Fruit fly (Drosophila melanogaster) whole organism, wandering third instar larva: Measurements from ENCODE around the gene Prp5.

Experiments
- CG32264 ChIP-seq: fragments of 200-800 bp; sonication (Bioruptor generic); optimal IDR thresholded peaks from 2 replicates; lab custom pipeline; 2016; ENCODE audit warnings: missing biosample characterization, missing genetic modification characterization
- CG9705 ChIP-seq: fragments of 200-800 bp; sonication (Bioruptor generic); optimal IDR thresholded peaks from 2 replicates; lab custom pipeline; 2018; ENCODE audit warnings: missing biosample characterization, mild to moderate bottlenecking, missing genetic modification characterization
- CrebA ChIP-seq: fragments of 200-800 bp; sonication (Bioruptor generic); optimal IDR thresholded peaks from 2 replicates; lab custom pipeline; 2016; ENCODE audit warnings: missing biosample characterization, mild to moderate bottlenecking, missing genetic modification characterization, borderline replicate concordance
- Dfd ChIP-seq: fragments of >200 bp; optimal IDR thresholded peaks from 2 replicates; lab custom pipeline; 2017; ENCODE audit warnings: missing biosample characterization, missing genetic modification characterization
- Dif ChIP-seq: fragments of 200-275, 200-300 bp; sonication (Bioruptor generic); optimal IDR thresholded peaks from 2 replicates; lab custom pipeline; 2018; ENCODE audit warnings: missing biosample characterization, missing genetic modification characterization; ENCODE audit not compliant: partially characterized antibody
- GATAd ChIP-seq: sonication (Bioruptor generic); optimal IDR thresholded peaks from 2 replicates; lab custom pipeline; 2016; ENCODE audit warnings: missing biosample characterization, missing genetic modification characterization
- HLH106 ChIP-seq: fragments of 200-800 bp; optimal IDR thresholded peaks from 3 replicates; lab custom pipeline; 2019; ENCODE audit warnings: missing biosample characterization, mild to moderate bottlenecking, missing genetic modification characterization, moderate library complexity
- Hnf4 ChIP-seq: fragments of 200-800 bp; sonication (Bioruptor generic); optimal IDR thresholded peaks from 2 replicates; lab custom pipeline; 2016; ENCODE audit warnings: missing biosample characterization, mild to moderate bottlenecking, missing genetic modification characterization
- Hr78 ChIP-seq: fragments of >200 bp; optimal IDR thresholded peaks from 2 replicates; lab custom pipeline; 2017; ENCODE audit warnings: missing biosample characterization, missing genetic modification characterization
- Hr83 ChIP-seq: fragments of 200-300 bp; sonication (Bioruptor generic); optimal IDR thresholded peaks from 2 replicates; lab custom pipeline; 2016; ENCODE audit warnings: missing biosample characterization, mild to moderate bottlenecking, missing genetic modification characterization, moderate library complexity; ENCODE audit not compliant: poor library complexity, severe bottlenecking
- Jra ChIP-seq: sonication (Bioruptor generic); optimal IDR thresholded peaks from 2 replicates; lab custom pipeline; 2016; ENCODE audit warnings: missing biosample characterization, missing genetic modification characterization
- Mio ChIP-seq: sonication (Bioruptor generic); optimal IDR thresholded peaks from 2 replicates; lab custom pipeline; 2016; ENCODE audit warnings: missing biosample characterization, missing genetic modification characterization
- Myc ChIP-seq: fragments of >200 bp; optimal IDR thresholded peaks from 2 replicates; lab custom pipeline; 2017
- N ChIP-seq: fragments of >200 bp; optimal IDR thresholded peaks from 2 replicates; lab custom pipeline; 2018; ENCODE audit warnings: missing biosample characterization, missing external identifiers, missing genetic modification characterization
- OdsH ChIP-seq: fragments of 200-800 bp; sonication (Bioruptor generic); optimal IDR thresholded peaks from 2 replicates; lab custom pipeline; 2016; ENCODE audit warnings: missing biosample characterization, mild to moderate bottlenecking, missing genetic modification characterization
- Rel ChIP-seq, 2 experiments: fragments of 200-800 bp; sonication (Bioruptor generic) in 1 of 2; optimal IDR thresholded peaks; 2 replicates in 1 of 2; 3 replicates in 1 of 2; lab custom pipeline; 2016 to 2019; ENCODE audit warnings: mild to moderate bottlenecking in 2 of 2, missing biosample characterization in 2 of 2, missing genetic modification characterization in 2 of 2, moderate library complexity in 1 of 2
- Sp1 ChIP-seq: fragments of 200-800 bp; sonication (Bioruptor generic); optimal IDR thresholded peaks from 3 replicates; lab custom pipeline; 2019; ENCODE audit warnings: missing biosample characterization, mild to moderate bottlenecking, missing genetic modification characterization, moderate library complexity
- Vsx2 ChIP-seq: fragments of 200-300, 225-300 bp; sonication (Bioruptor generic); optimal IDR thresholded peaks from 2 replicates; lab custom pipeline; 2018; ENCODE audit warnings: missing biosample characterization, missing genetic modification characterization; ENCODE audit not compliant: partially characterized antibody
- br ChIP-seq: fragments of 200-800 bp; sonication (Bioruptor generic); optimal IDR thresholded peaks from 2 replicates; lab custom pipeline; 2016; ENCODE audit warnings: missing biosample characterization, missing genetic modification characterization
- brk ChIP-seq: fragments of 200-800 bp; sonication (Bioruptor generic); optimal IDR thresholded peaks from 2 replicates; lab custom pipeline; 2016; ENCODE audit warnings: missing biosample characterization, mild to moderate bottlenecking, missing genetic modification characterization
- dl ChIP-seq, 2 experiments: fragments of 175-275, 200-275 bp in 1 of 2; fragments of 200-275 bp in 1 of 2; sonication (Bioruptor generic); optimal IDR thresholded peaks; lab custom pipeline; 2018; ENCODE audit warnings: mild to moderate bottlenecking in 2 of 2, missing biosample characterization in 2 of 2, missing genetic modification characterization in 2 of 2, moderate library complexity in 2 of 2; ENCODE audit not compliant: partially characterized antibody in 2 of 2, insufficient read depth in 1 of 2
- dmrt93B ChIP-seq: fragments of 200-800 bp; sonication (Bioruptor generic); optimal IDR thresholded peaks from 2 replicates; lab custom pipeline; 2018; ENCODE audit warnings: missing biosample characterization, mild to moderate bottlenecking, missing genetic modification characterization
- dsf ChIP-seq: sonication (Bioruptor generic); optimal IDR thresholded peaks from 2 replicates; lab custom pipeline; 2016; ENCODE audit warnings: missing biosample characterization, missing genetic modification characterization, borderline replicate concordance
- ey ChIP-seq: fragments of 200-800 bp; sonication (Bioruptor generic); optimal IDR thresholded peaks from 2 replicates; lab custom pipeline; 2016; ENCODE audit warnings: missing biosample characterization, missing genetic modification characterization
- foxo ChIP-seq, 2 experiments: fragments of 200-800 bp; sonication (Bioruptor generic); optimal IDR thresholded peaks; 2 replicates in 1 of 2; 3 replicates in 1 of 2; lab custom pipeline; 2016 to 2017; ENCODE audit warnings: missing biosample characterization in 2 of 2, missing genetic modification characterization in 2 of 2
- fru ChIP-seq: fragments of 200-800 bp; sonication (Bioruptor generic); optimal IDR thresholded peaks from 3 replicates; lab custom pipeline; 2016; ENCODE audit warnings: missing biosample characterization, mild to moderate bottlenecking, missing genetic modification characterization
- h ChIP-seq: fragments of 200-800 bp; sonication (Bioruptor generic); optimal IDR thresholded peaks from 3 replicates; lab custom pipeline; 2016; ENCODE audit warnings: missing biosample characterization, mild to moderate bottlenecking, missing genetic modification characterization
- jim ChIP-seq: fragments of 175-275, 200-325 bp; sonication (Bioruptor generic); optimal IDR thresholded peaks from 2 replicates; lab custom pipeline; 2016; ENCODE audit warnings: missing biosample characterization, mild to moderate bottlenecking, missing genetic modification characterization
- lola ChIP-seq: fragments of >200 bp; optimal IDR thresholded peaks from 2 replicates; lab custom pipeline; 2017; ENCODE audit warnings: missing biosample characterization, missing genetic modification characterization
- pan ChIP-seq: fragments of >200 bp; optimal IDR thresholded peaks from 2 replicates; lab custom pipeline; 2017
- psq ChIP-seq: fragments of 200-800 bp; sonication (Bioruptor generic); optimal IDR thresholded peaks from 3 replicates; lab custom pipeline; 2017; ENCODE audit warnings: missing biosample characterization, mild to moderate bottlenecking, missing genetic modification characterization, moderate library complexity
- rgr ChIP-seq: fragments of 200-800 bp; sonication (Bioruptor generic); optimal IDR thresholded peaks from 3 replicates; lab custom pipeline; 2016; ENCODE audit warnings: missing biosample characterization, mild to moderate bottlenecking, missing genetic modification characterization
- sage ChIP-seq: fragments of 200-800 bp; sonication (Bioruptor generic); optimal IDR thresholded peaks from 2 replicates; lab custom pipeline; 2016; ENCODE audit warnings: missing biosample characterization, mild to moderate bottlenecking, missing genetic modification characterization
- sv ChIP-seq: fragments of 200-800 bp; sonication (Bioruptor generic); optimal IDR thresholded peaks from 3 replicates; lab custom pipeline; 2016; ENCODE audit warnings: missing biosample characterization, missing genetic modification characterization
- usp ChIP-seq: fragments of >200 bp; optimal IDR thresholded peaks from 2 replicates; lab custom pipeline; 2017; ENCODE audit warnings: missing biosample characterization, missing genetic modification characterization
- woc ChIP-seq: sonication (Bioruptor generic); optimal IDR thresholded peaks from 2 replicates; lab custom pipeline; 2016; ENCODE audit warnings: missing biosample characterization, mild to moderate bottlenecking, missing genetic modification characterization

The Prp5 gene

dm6 chrX:15335845-15336453 is 9.0 kb upstream of the Prp5 start:
- TF ChIP-seq Hnf4 (no peak), dl (GFP tag; optimal IDR thresholded peaks at IDR 0.05; lab: Kevin White, UChicago; ENCODE audit: insufficient read depth in 1 of 2, partially characterized antibody in 2 of 2) (no peak), h (GFP tag; lab: Kevin White, UChicago) (peak; percentile 69), usp (GFP tag; lab: Kevin White, UChicago) (no peak), N (GFP tag; lab: Kevin White, UChicago) (no peak), ey (peak; percentile 56), CG9705 (no peak), Rel (GFP tag; optimal IDR thresholded peaks at IDR 0.05; lab: Kevin White, UChicago) (no peak), Rel (tag; optimal IDR thresholded peaks at IDR 0.05; lab: Kevin White, UChicago) (peak; percentile 9), woc (GFP tag; lab: Kevin White, UChicago) (peak; percentile 9), brk (no peak), lola (GFP tag; lab: Kevin White, UChicago) (no peak), Hr78 (no peak), jim (GFP tag; lab: Kevin White, UChicago) (no peak), CrebA (GFP tag; lab: Kevin White, UChicago) (no peak), Dif (no peak), foxo (GFP tag; optimal IDR thresholded peaks at IDR 0.05; lab: Kevin White, UChicago) (peak in 1 of 2 experiments; percentile 58), rgr (GFP tag; lab: Kevin White, UChicago) (peak; percentile 39), Sp1 (GFP tag; lab: Kevin White, UChicago) (peak; percentile 66), fru (peak; percentile 56), sage (GFP tag; lab: Kevin White, UChicago) (no peak), br (peak; percentile 59), dsf (GFP tag; lab: Kevin White, UChicago) (no peak), HLH106 (tag; lab: Kevin White, UChicago) (peak; percentile 58), pan (lab: Kevin White, UChicago) (no peak), GATAd (GFP tag; lab: Kevin White, UChicago) (no peak), psq (GFP tag; lab: Kevin White, UChicago) (peak; percentile 39), CG32264 (no peak), OdsH (peak; percentile 60), dmrt93B (GFP tag; lab: Kevin White, UChicago) (no peak), Vsx2 (GFP tag; lab: Kevin White, UChicago) (no peak), Jra (GFP tag; lab: Kevin White, UChicago) (no peak)
- TF ChIP-seq, all 38 proteins: peak for 12

dm6 chrX:15342017-15342416 is 3.0 kb upstream of the Prp5 start, which contains the start of gene CG9123:
Gene CG9123 (minus strand): TSS chrX:15342117.
- no peak for TF ChIP-seq h (GFP tag; lab: Kevin White, UChicago)

- TF ChIP-seq Dfd (GFP tag; lab: Kevin White, UChicago) (peak; percentile 72), br (no peak)
Measured at dm6 chrX:15352692-15353091, 7.7 kb downstream of the Prp5 start.

dm6 chrX:15353654-15354053 is 8.7 kb downstream of the Prp5 start:
- TF ChIP-seq jim (GFP tag; lab: Kevin White, UChicago) = no peak
- no peak for TF ChIP-seq dl (GFP tag; optimal IDR thresholded peaks at IDR 0.05; lab: Kevin White, UChicago; ENCODE audit: insufficient read depth in 1 of 2, partially characterized antibody in 2 of 2)
- no peak for TF ChIP-seq Myc
- no peak for TF ChIP-seq h (GFP tag; lab: Kevin White, UChicago)
- TF ChIP-seq Rel (GFP tag; optimal IDR thresholded peaks at IDR 0.05; lab: Kevin White, UChicago) = no peak
- TF ChIP-seq Rel (tag; optimal IDR thresholded peaks at IDR 0.05; lab: Kevin White, UChicago) = no peak
- TF ChIP-seq psq (GFP tag; lab: Kevin White, UChicago) = no peak
- TF ChIP-seq CG9705 = no peak
- TF ChIP-seq brk = no peak
- no peak for TF ChIP-seq foxo (GFP tag; optimal IDR thresholded peaks at IDR 0.05; lab: Kevin White, UChicago)
- no peak for TF ChIP-seq lola (GFP tag; lab: Kevin White, UChicago)
- no peak for TF ChIP-seq Hr83
- TF ChIP-seq Sp1 (GFP tag; lab: Kevin White, UChicago) = no peak
- TF ChIP-seq rgr (GFP tag; lab: Kevin White, UChicago) = no peak
- TF ChIP-seq Mio (GFP tag; lab: Kevin White, UChicago) = no peak
- no peak for TF ChIP-seq sv
- TF ChIP-seq pan (lab: Kevin White, UChicago) = no peak
